Fruit fly (Drosophila melanogaster): ENCODE measurements around the gene FucT6.
A peak's percentile ranks its signal among the peaks of the same experiment; 100 is the strongest.

FucT6 gene

DNA sequence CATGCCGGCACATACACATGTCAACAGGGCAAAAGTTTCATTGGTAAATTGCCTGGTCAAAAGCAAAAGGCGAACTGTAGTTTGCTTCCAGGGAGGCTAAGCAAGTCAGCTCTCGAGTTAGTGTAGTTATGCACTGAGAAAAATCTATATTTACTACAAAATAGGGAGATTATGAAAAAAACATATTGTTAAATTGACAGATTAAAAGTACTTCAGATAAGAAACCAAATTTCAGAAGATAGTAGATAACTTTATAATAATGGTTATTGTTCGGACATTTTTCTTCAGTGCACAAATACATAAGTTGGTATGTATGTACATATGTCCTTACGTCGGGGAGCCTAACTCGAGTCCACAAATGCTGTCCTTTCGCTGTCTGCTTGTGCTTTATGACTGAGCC lies 52.6 kb downstream of the FucT6 start (continued):
- TF ChIP-seq Blimp-1 (GFP tag; optimal IDR thresholded peaks at IDR 0.05) = peak; percentile 53
- peak; percentile 53; the same call in 1 of the 2 replicates for TF ChIP-seq ranshi (GFP tag; IDR thresholded peaks at IDR 0.05)
- TF ChIP-seq ap (GFP tag; IDR thresholded peaks at IDR 0.05) = peak; percentile 25; the same call in 1 of the 2 replicates
- TF ChIP-seq NfI (GFP tag; optimal IDR thresholded peaks at IDR 0.05) = peak; percentile 5
- no peak for TF ChIP-seq ac (GFP tag; optimal IDR thresholded peaks at IDR 0.05)
- TF ChIP-seq bab2 (GFP tag; optimal IDR thresholded peaks at IDR 0.05) = peak; percentile 57
- peak; percentile 92 for TF ChIP-seq sens (GFP tag)
- peak; percentile 75 for TF ChIP-seq Fer1 (GFP tag; optimal IDR thresholded peaks at IDR 0.05)
- TF ChIP-seq CG13775 (GFP tag; optimal IDR thresholded peaks at IDR 0.05) = peak; percentile 47
- TF ChIP-seq tgo (GFP tag; IDR thresholded peaks at IDR 0.05) = peak; percentile 34; the same call in 1 of the 3 replicates
- peak; percentile 57 for TF ChIP-seq CG3281 (GFP tag; optimal IDR thresholded peaks at IDR 0.05)
- peak in 1 of 2 experiments; percentile 79 for TF ChIP-seq eve (GFP tag; optimal IDR thresholded peaks at IDR 0.05)
- peak; percentile 19 for TF ChIP-seq CG16863 (GFP tag; optimal IDR thresholded peaks at IDR 0.05)
- TF ChIP-seq Antp (GFP tag; optimal IDR thresholded peaks at IDR 0.05) = peak; percentile 27
- peak; percentile 18 for TF ChIP-seq Nf-YB (GFP tag; optimal IDR thresholded peaks at IDR 0.05)
- peak; percentile 38; the same call in 1 of the 2 replicates for TF ChIP-seq H2.0 (GFP tag; IDR thresholded peaks at IDR 0.05)
- peak; percentile 42 for TF ChIP-seq CG1233 (GFP tag; optimal IDR thresholded peaks at IDR 0.05)
- peak; percentile 56 for TF ChIP-seq nmo (GFP tag; optimal IDR thresholded peaks at IDR 0.05)
- peak; percentile 65 for TF ChIP-seq Atf6 (GFP tag; IDR thresholded peaks at IDR 0.05)
- no peak for TF ChIP-seq CG4617 (GFP tag; optimal IDR thresholded peaks at IDR 0.05; ENCODE audit: borderline replicate concordance)
- peak; percentile 56 for TF ChIP-seq Drgx (GFP tag; IDR thresholded peaks at IDR 0.05)
- TF ChIP-seq Xrp1 (GFP tag; IDR thresholded peaks at IDR 0.05) = peak; percentile 71; the same call in 1 of the 2 replicates
- TF ChIP-seq oc (tag; optimal IDR thresholded peaks at IDR 0.05) = peak; percentile 36
- peak; percentile 55 for TF ChIP-seq CG17328 (GFP tag; IDR thresholded peaks at IDR 0.05)
- peak; percentile 43 for TF ChIP-seq CG6813 (GFP tag; optimal IDR thresholded peaks at IDR 0.05)
- peak; percentile 66 for TF ChIP-seq CG17359 (tag; optimal IDR thresholded peaks at IDR 0.05)
- peak; percentile 42 for TF ChIP-seq Pdp1 (GFP tag; optimal IDR thresholded peaks at IDR 0.05)
- peak; percentile 36 for TF ChIP-seq disco-r (GFP tag; optimal IDR thresholded peaks at IDR 0.05)
- TF ChIP-seq CG6765 (GFP tag; optimal IDR thresholded peaks at IDR 0.05) = peak; percentile 3
- peak; percentile 2 for TF ChIP-seq mirr (GFP tag; optimal IDR thresholded peaks at IDR 0.05)
- TF ChIP-seq crc (GFP tag; optimal IDR thresholded peaks at IDR 0.05) = no peak
- peak; percentile 25 for TF ChIP-seq CG18476 (GFP tag; optimal IDR thresholded peaks at IDR 0.05)
- peak; percentile 30 for TF ChIP-seq pum (GFP tag; optimal IDR thresholded peaks at IDR 0.05)
- 0 out of 3 replicates have a peak, but pooled peaks have one; percentile 44 for TF ChIP-seq CG11695 (GFP tag; IDR thresholded peaks at IDR 0.05)
- TF ChIP-seq ATbp (GFP tag; optimal IDR thresholded peaks at IDR 0.05) = peak; percentile 31
- TF ChIP-seq lab (GFP tag; optimal IDR thresholded peaks at IDR 0.05) = peak; percentile 72
- peak; percentile 67 for TF ChIP-seq unpg (GFP tag; optimal IDR thresholded peaks at IDR 0.05)
- TF ChIP-seq E2f1 (GFP tag; IDR thresholded peaks at IDR 0.05) = 0 out of 2 replicates have a peak, but pooled peaks have one; percentile 31
- TF ChIP-seq CG15696 (tag; optimal IDR thresholded peaks at IDR 0.05) = peak; percentile 50
- TF ChIP-seq CG18262 (tag; optimal IDR thresholded peaks at IDR 0.05) = peak; percentile 64
- peak; percentile 8 for TF ChIP-seq CG5245 (GFP tag; optimal IDR thresholded peaks at IDR 0.05)
- TF ChIP-seq YL-1 (GFP tag; optimal IDR thresholded peaks at IDR 0.05) = no peak
- peak; percentile 46 for TF ChIP-seq ind (GFP tag; optimal IDR thresholded peaks at IDR 0.05)
- peak; percentile 65 for TF ChIP-seq CG13424 (tag; optimal IDR thresholded peaks at IDR 0.05)
- TF ChIP-seq btn (GFP tag; optimal IDR thresholded peaks at IDR 0.05) = no peak
- TF ChIP-seq nerfin-1 (tag; optimal IDR thresholded peaks at IDR 0.05) = peak; percentile 26
- TF ChIP-seq HmgZ (tag; optimal IDR thresholded peaks at IDR 0.05) = peak; percentile 50
- TF ChIP-seq tup (GFP tag; optimal IDR thresholded peaks at IDR 0.05) = peak; percentile 8
- TF ChIP-seq CG17385 (GFP tag; optimal IDR thresholded peaks at IDR 0.05) = peak; percentile 49
- peak; percentile 74 for TF ChIP-seq CG2120 (GFP tag; optimal IDR thresholded peaks at IDR 0.05)

All from whole organism, embryonic.